Fruit fly (Drosophila melanogaster): ENCODE data around the gene Dhc93AB.

dm6 chr3R:21057519-21057918 is 15.2 kb upstream of the Dhc93AB start:
- TF ChIP-seq dl (GFP tag; optimal IDR thresholded peaks at IDR 0.05; ENCODE audit: insufficient read depth in 1 of 2, partially characterized antibody in 2 of 2) (no peak), rgr (GFP tag; optimal IDR thresholded peaks at IDR 0.05) (no peak), brk (GFP tag; optimal IDR thresholded peaks at IDR 0.05) (no peak), psq (GFP tag; optimal IDR thresholded peaks at IDR 0.05) (no peak), OdsH (GFP tag; optimal IDR thresholded peaks at IDR 0.05) (no peak), fru (GFP tag; optimal IDR thresholded peaks at IDR 0.05) (no peak), CG32264 (GFP tag; optimal IDR thresholded peaks at IDR 0.05) (no peak), Hnf4 (GFP tag; optimal IDR thresholded peaks at IDR 0.05) (no peak), sv (GFP tag; optimal IDR thresholded peaks at IDR 0.05) (no peak), jim (GFP tag; optimal IDR thresholded peaks at IDR 0.05) (no peak), h (GFP tag; optimal IDR thresholded peaks at IDR 0.05) (no peak)

All from whole organism, wandering third instar larva.